Worm (Caenorhabditis elegans) whole organism, L4/young adult: Measurements from ENCODE around the gene rsd-2.

ENCODE experiments used
- W03F9.2 ChIP-seq: fragments of 150-350 bp; optimal IDR thresholded peaks from 2 replicates; lab custom pipeline; 2014; ENCODE audit warnings: missing biosample characterization, missing genetic modification characterization
- dao-5 ChIP-seq: sonication (generic microtip); optimal IDR thresholded peaks from 2 replicates; lab custom pipeline; 2016; ENCODE audit warnings: missing genotype, missing genetic modification characterization, moderate library complexity, missing compliant biosample characterization
- him-1 ChIP-seq: sonication (generic microtip); optimal IDR thresholded peaks from 2 replicates; lab custom pipeline; 2016; ENCODE audit warnings: missing genotype, missing genetic modification reagents, missing genetic modification characterization, missing compliant biosample characterization

rsd-2 gene

DNA sequence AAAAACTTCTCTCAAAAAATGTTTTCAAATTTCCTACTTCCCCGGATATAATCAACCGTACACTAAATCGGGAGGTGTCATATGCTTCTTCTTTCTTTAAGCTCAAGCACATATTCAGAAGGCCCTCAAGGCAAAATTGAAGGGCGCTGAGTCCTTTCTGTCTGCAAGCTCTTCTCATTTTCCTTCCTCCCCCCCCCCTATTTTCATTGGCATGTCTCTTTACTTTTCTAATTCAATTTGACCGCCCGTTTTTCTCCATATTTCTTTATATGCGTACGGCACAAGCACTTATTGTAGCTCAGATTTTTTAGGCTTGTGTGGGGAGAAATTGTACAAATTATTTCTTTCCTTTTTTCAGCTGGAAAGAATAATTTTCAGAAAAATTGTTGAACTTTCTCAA lies 15.4 kb upstream of the rsd-2 start:
- TF ChIP-seq dao-5 (tag; lab: Kevin White, UChicago) = no peak
- no peak for TF ChIP-seq him-1 (tag; lab: Kevin White, UChicago)
- TF ChIP-seq W03F9.2 (tag; lab: Kevin White, UChicago) = no peak

ce11 chrIV:13554350-13554749 lies 14.3 kb upstream of the rsd-2 start:
- TF ChIP-seq W03F9.2 (tag; lab: Kevin White, UChicago) = no peak
- TF ChIP-seq dao-5 (tag; lab: Kevin White, UChicago) = no peak
- no peak for TF ChIP-seq him-1 (tag; lab: Kevin White, UChicago)

ce11 chrIV:13549350-13549749 lies 9.3 kb upstream of the rsd-2 start:
- no peak for TF ChIP-seq dao-5 (tag; lab: Kevin White, UChicago)
- TF ChIP-seq him-1 (tag; lab: Kevin White, UChicago) = no peak
- no peak for TF ChIP-seq W03F9.2 (tag; lab: Kevin White, UChicago)

DNA sequence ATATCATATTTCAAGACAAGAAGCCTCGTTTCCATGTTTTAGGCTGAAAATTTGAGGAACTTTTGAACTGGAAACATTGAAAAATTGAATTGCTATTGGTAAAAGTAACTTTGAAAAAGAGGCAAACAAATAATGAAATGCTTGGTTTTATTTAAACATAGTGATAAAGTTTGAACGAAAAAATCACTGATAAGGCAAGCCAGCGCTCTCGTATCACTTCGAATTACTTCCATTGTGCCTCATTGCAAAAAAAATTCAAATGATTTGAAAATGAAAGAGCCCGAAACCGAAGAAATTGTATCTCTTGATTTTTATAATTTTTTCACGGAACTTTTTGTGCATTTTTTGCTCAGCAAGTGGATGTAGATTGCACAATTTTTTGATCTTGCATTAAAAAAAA lies 8.1 kb upstream of the rsd-2 start, which contains the start of gene F52G2.3:
Gene F52G2.3 (minus strand): TSS at position 43 of the 400 bp plus-strand sequence.
- TF ChIP-seq W03F9.2 (tag; lab: Kevin White, UChicago) (no peak), dao-5 (tag; lab: Kevin White, UChicago) (no peak), him-1 (tag; lab: Kevin White, UChicago) (no peak)

DNA sequence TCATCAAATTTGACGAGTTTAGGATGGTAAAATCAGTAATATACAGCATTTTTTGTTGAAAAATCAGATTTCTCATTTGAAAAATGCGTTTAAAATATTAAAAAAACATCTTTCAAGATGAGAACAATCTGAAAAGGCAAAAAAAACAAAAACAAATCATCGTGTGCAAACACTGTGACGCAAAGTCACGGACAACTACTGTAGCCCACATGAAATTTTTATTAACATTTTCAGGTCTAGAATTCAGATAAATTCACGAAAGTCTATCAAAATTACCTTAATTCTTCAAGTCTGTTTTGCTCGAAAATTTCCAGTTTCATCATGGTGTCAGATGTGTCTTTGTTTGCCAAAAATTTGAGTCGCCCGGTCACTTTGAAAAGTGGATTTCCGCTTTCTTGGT lies 1.2 kb downstream of the rsd-2 start:
- TF ChIP-seq dao-5 (tag; lab: Kevin White, UChicago) (no peak), W03F9.2 (tag; lab: Kevin White, UChicago) (no peak), him-1 (tag; lab: Kevin White, UChicago) (no peak)

DNA sequence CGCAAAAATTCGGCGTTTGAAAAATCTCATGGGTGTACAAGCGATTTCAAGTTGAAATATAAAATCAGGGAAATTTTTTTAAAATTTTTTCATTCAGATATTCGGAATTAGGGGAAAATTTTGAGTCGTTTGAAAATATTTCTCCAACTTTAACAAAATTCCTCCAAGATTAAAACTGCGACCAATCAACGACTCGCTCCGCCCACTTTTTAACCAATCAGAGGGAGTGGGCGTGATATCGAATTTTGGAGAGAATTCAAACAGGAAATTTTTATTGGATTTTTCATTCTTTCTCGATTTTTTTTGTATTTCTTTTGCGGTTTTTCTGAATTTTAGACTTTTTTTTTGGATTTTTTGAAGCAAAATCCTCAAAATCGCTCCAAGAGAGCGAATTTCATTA lies 14.8 kb downstream of the rsd-2 start:
- TF ChIP-seq W03F9.2 (tag; lab: Kevin White, UChicago) = no peak
- TF ChIP-seq him-1 (tag; lab: Kevin White, UChicago) = no peak
- TF ChIP-seq dao-5 (tag; lab: Kevin White, UChicago) = no peak

DNA sequence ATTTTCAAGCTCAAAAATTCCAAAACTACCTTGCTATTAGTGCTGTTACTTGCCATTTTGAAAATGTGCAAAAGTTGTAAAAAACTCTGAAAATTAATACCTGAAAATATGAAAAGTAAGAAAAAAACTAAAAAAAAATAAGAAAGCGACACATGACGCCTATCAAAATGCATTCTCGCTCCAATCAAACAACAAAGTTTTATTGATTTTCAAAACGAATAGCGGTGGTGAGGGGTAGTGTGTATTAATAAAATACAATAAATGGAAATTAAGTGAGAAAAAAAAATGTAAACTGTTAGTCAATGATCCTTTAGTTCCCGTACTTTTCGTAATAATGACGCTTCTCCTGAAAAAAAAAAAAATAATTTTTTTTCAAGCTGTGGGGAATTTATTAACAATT lies 18.3 kb downstream of the rsd-2 start, which contains the start of gene dcap-2:
Gene dcap-2 (minus strand): TSS at position 86 of the 400 bp plus-strand sequence.
- TF ChIP-seq dao-5 (tag; lab: Kevin White, UChicago) (no peak), W03F9.2 (tag; lab: Kevin White, UChicago) (peak; percentile 33), him-1 (tag; lab: Kevin White, UChicago) (no peak)

ce11 chrIV:13513010-13513409 lies 27.1 kb downstream of the rsd-2 start:
- TF ChIP-seq dao-5 (tag; lab: Kevin White, UChicago) (no peak), W03F9.2 (tag; lab: Kevin White, UChicago) (no peak), him-1 (tag; lab: Kevin White, UChicago) (no peak)

DNA sequence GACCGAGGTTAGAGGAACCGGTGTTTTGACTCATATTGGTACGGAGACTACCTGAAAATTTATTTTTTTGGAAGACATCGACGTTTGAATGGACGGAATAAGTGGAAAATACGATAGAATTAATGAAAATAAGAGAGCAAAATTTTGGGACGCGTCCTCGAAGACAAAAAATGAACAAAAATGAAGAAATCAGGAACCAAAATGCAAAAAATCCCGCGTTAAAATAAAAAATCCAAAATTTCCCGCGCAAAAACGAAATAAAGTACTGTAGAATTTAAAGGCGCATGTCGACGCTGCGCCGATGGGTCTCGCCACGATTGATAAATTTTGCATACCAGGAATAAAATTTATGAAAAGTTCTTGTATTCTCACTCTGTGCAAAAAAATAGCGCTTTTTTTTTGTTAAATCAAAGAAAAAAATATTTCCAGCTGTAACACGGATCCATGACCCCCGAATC lies 27.9 kb downstream of the rsd-2 start, which contains the start of gene puf-3:
Gene puf-3 (minus strand): TSS at position 51 of the 458 bp plus-strand sequence.
- no peak for TF ChIP-seq dao-5 (tag; lab: Kevin White, UChicago)
- TF ChIP-seq W03F9.2 (tag; lab: Kevin White, UChicago) = no peak

- TF ChIP-seq dao-5 (tag; lab: Kevin White, UChicago) (no peak), W03F9.2 (tag; lab: Kevin White, UChicago) (no peak), him-1 (tag; lab: Kevin White, UChicago) (no peak)
Observed at ce11 chrIV:13510049-13510448, 30.0 kb downstream of the rsd-2 start.

ce11 chrIV:13508924-13509323 lies 31.1 kb downstream of the rsd-2 start, which contains the start of gene afmd-2:
afmd-2 (plus strand) TSS chrIV:13509224.
- TF ChIP-seq him-1 (tag; lab: Kevin White, UChicago) = no peak
- no peak for TF ChIP-seq W03F9.2 (tag; lab: Kevin White, UChicago)
- no peak for TF ChIP-seq dao-5 (tag; lab: Kevin White, UChicago)

DNA sequence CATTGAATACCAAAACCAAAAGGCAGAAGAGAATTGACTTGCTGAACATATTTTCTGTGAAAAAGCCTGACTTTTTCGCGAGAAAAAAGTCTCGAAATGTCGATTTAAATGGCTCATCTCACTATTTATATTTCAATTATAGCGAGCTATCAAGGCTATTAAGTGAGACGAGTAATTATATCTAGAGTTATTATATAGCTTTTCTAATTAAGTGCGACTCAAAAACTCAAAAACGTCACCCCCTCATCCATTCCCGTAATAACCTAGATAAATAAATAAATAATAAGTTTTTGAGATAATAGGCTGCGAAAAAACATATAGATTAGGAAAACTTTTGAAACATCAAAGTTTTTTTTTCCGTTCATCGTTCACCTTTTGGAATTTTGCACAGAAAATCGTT lies 34.4 kb downstream of the rsd-2 start, which contains the start of gene nlp-17:
Gene nlp-17 (minus strand): TSS at position 101 of the 400 bp plus-strand sequence.
- no peak for TF ChIP-seq dao-5 (tag; lab: Kevin White, UChicago)
- TF ChIP-seq W03F9.2 (tag; lab: Kevin White, UChicago) = no peak
- TF ChIP-seq him-1 (tag; lab: Kevin White, UChicago) = no peak

ce11 chrIV:13505144-13505543 lies 34.9 kb downstream of the rsd-2 start, which contains the start of gene seld-1:
seld-1 (plus strand) TSS chrIV:13505444.
- TF ChIP-seq dao-5 (tag; lab: Kevin White, UChicago) = no peak
- TF ChIP-seq him-1 (tag; lab: Kevin White, UChicago) = no peak
- no peak for TF ChIP-seq W03F9.2 (tag; lab: Kevin White, UChicago)

DNA sequence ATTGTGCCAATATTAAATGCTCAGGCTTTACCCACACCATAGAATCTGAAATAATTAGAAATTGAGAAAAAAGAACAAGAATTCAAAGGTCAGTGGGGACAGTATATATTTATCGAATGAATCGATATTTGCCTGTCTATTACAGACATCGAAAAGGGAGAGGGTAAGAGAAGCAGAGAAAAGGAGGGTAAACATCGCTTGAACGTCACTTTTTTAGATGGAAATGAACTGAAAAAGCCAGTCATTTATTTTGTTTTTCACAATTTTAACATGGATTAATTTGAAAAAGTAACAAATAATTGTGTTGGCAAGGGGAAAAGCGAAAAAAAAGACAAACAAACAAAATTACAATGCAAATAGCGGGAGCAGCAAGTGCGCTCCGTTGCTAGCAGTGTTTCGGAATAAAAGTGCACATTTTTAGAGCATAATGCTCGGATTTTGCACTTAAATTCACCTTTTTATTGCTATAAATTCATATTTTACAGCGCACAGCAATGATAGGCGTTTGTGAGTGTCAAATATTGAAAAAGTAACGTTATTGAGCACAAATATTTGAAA lies 37.2 kb downstream of the rsd-2 start, which contains the start of gene tbc-9:
Gene tbc-9 (minus strand): TSS at position 51 of the 558 bp plus-strand sequence.
- no peak for TF ChIP-seq him-1 (tag; lab: Kevin White, UChicago)
- no peak for TF ChIP-seq W03F9.2 (tag; lab: Kevin White, UChicago)
